Fruit fly (Drosophila melanogaster) whole organism, prepupa: Measurements from ENCODE around the gene dpr10.

Experiments used
- CG16779 ChIP-seq: fragments of 200-800 bp; sonication (Bioruptor generic); optimal IDR thresholded peaks from 3 replicates; lab custom pipeline; 2017; ENCODE audit warnings: missing biosample characterization, mild to moderate bottlenecking, missing genetic modification characterization
- CG31627 ChIP-seq: fragments of 200-800 bp; sonication (Bioruptor generic); optimal IDR thresholded peaks from 3 replicates; lab custom pipeline; 2016; ENCODE audit warnings: missing biosample characterization, missing genetic modification characterization
- CG6808 ChIP-seq: fragments of 200-800 bp; sonication (Bioruptor generic); optimal IDR thresholded peaks from 3 replicates; lab custom pipeline; 2017; ENCODE audit warnings: missing biosample characterization, missing genetic modification characterization, mild to moderate bottlenecking, moderate library complexity, missing genetic modification reagents
- CG6854 ChIP-seq: fragments of 200-800 bp; sonication (Bioruptor generic); optimal IDR thresholded peaks from 2 replicates; lab custom pipeline; 2017; ENCODE audit warnings: missing biosample characterization, mild to moderate bottlenecking, missing genetic modification characterization
- CG8119 ChIP-seq: fragments of 200-800 bp; sonication (Bioruptor generic); IDR thresholded peaks from 3 replicates; pipeline ENCODE4 v1.3.6; 2022; ENCODE audit warnings: missing biosample characterization, missing genetic modification characterization
- CG8319 ChIP-seq: fragments of 200-800 bp; sonication (Bioruptor generic); optimal IDR thresholded peaks from 3 replicates; lab custom pipeline; 2016; ENCODE audit warnings: missing biosample characterization, missing genetic modification characterization
- Eip78C ChIP-seq: fragments of 200-800 bp; sonication (Bioruptor generic); peaks from one replicate; lab custom pipeline; 2016; ENCODE audit warnings: missing biosample characterization, missing genetic modification characterization
- Ets21C ChIP-seq: fragments of 200-800 bp; sonication (Bioruptor generic); optimal IDR thresholded peaks from 3 replicates; lab custom pipeline; 2016; ENCODE audit warnings: missing biosample characterization, missing genetic modification characterization
- Ets96B ChIP-seq: fragments of 200-800 bp; optimal IDR thresholded peaks from 2 replicates; lab custom pipeline; 2019; ENCODE audit warnings: missing biosample characterization, mild to moderate bottlenecking, missing genetic modification characterization, moderate library complexity
- Hr38 ChIP-seq: sonication (Bioruptor generic); optimal IDR thresholded peaks from 2 replicates; lab custom pipeline; 2016; ENCODE audit warnings: missing biosample characterization, missing genetic modification characterization
- Hr39 ChIP-seq: fragments of 200-800 bp; sonication (Bioruptor generic); optimal IDR thresholded peaks from 2 replicates; lab custom pipeline; 2016; ENCODE audit warnings: missing biosample characterization, missing genetic modification characterization
- cyc ChIP-seq: fragments of 200-800 bp; sonication (Bioruptor generic); optimal IDR thresholded peaks from 3 replicates; lab custom pipeline; 2016; ENCODE audit warnings: missing biosample characterization, missing genetic modification characterization
- esn ChIP-seq: fragments of 200-800 bp; sonication (Bioruptor generic); optimal IDR thresholded peaks from 2 replicates; lab custom pipeline; 2016; ENCODE audit warnings: missing biosample characterization, mild to moderate bottlenecking, missing genetic modification characterization, moderate library complexity

dm6 chr3L:10233025-10233424 is 47.1 kb upstream of the dpr10 start:
- TF ChIP-seq Hr38 (no peak), Hr39 (no peak), CG6808 (GFP tag; lab: Kevin White, UChicago) (no peak), Ets21C (GFP tag; lab: Kevin White, UChicago) (no peak), cyc (GFP tag; lab: Kevin White, UChicago) (no peak), CG16779 (tag; lab: Kevin White, UChicago) (no peak), CG31627 (no peak), CG8119 (GFP tag; lab: Robert Waterston, UW) (no peak), CG8319 (GFP tag; lab: Kevin White, UChicago) (no peak), CG6854 (GFP tag; lab: Kevin White, UChicago) (no peak), Ets96B (no peak), esn (GFP tag; lab: Kevin White, UChicago) (no peak), Eip78C (GFP tag; lab: Kevin White, UChicago) (no peak)
